Worm (Caenorhabditis elegans) whole organism, late embryonic: ENCODE data around the gene srd-32.

Experiments
- Y22D7AL.16 ChIP-seq: sonication (generic microtip); optimal IDR thresholded peaks from 2 replicates; lab custom pipeline; 2016; ENCODE audit warnings: missing genetic modification characterization, missing compliant biosample characterization
- ahr-1 ChIP-seq: sonication (generic microtip); optimal IDR thresholded peaks from 2 replicates; lab custom pipeline; 2016; ENCODE audit warnings: missing genetic modification characterization, missing compliant biosample characterization
- ceh-18 ChIP-seq: sonication (generic microtip); optimal IDR thresholded peaks from 2 replicates; lab custom pipeline; 2016; ENCODE audit warnings: missing genetic modification characterization, missing compliant biosample characterization
- ceh-19 ChIP-seq: fragments of 200-800 bp; sonication (Bioruptor generic); optimal IDR thresholded peaks from 2 replicates; lab custom pipeline; 2018; ENCODE audit warnings: mild to moderate bottlenecking, missing genetic modification characterization, missing compliant biosample characterization
- ceh-24 ChIP-seq: sonication (generic microtip); optimal IDR thresholded peaks from 2 replicates; lab custom pipeline; 2016; ENCODE audit warnings: mild to moderate bottlenecking, missing genetic modification characterization, missing compliant biosample characterization
- ceh-30 ChIP-seq: fragments of 150-350 bp; optimal IDR thresholded peaks from 2 replicates; lab custom pipeline; 2014; ENCODE audit warnings: missing biosample characterization, missing genetic modification characterization
- ceh-31 ChIP-seq: sonication (generic microtip); optimal IDR thresholded peaks from 2 replicates; lab custom pipeline; 2016; ENCODE audit warnings: missing genetic modification characterization, missing compliant biosample characterization
- ceh-9 ChIP-seq: sonication (generic microtip); optimal IDR thresholded peaks from 2 replicates; lab custom pipeline; 2016; ENCODE audit warnings: mild to moderate bottlenecking, missing genetic modification characterization, inconsistent platforms, missing compliant biosample characterization
- che-1 ChIP-seq: sonication (generic microtip); optimal IDR thresholded peaks from 2 replicates; lab custom pipeline; 2016; ENCODE audit warnings: mild to moderate bottlenecking, missing genetic modification characterization, missing compliant biosample characterization
- dve-1 ChIP-seq: sonication (generic microtip); optimal IDR thresholded peaks from 2 replicates; lab custom pipeline; 2017; ENCODE audit warnings: antibody characterized with exemption, mild to moderate bottlenecking, missing genetic modification characterization, missing compliant biosample characterization
- elt-2 ChIP-seq: sonication (generic microtip); optimal IDR thresholded peaks from 2 replicates; lab custom pipeline; 2016; ENCODE audit warnings: missing genetic modification reagents, missing genetic modification characterization, missing compliant biosample characterization
- eyg-1 ChIP-seq: sonication (generic microtip); optimal IDR thresholded peaks from 2 replicates; lab custom pipeline; 2016; ENCODE audit warnings: missing genotype, missing genetic modification characterization, missing compliant biosample characterization
- hlh-13 ChIP-seq: fragments of 200-800 bp; sonication (Bioruptor generic); optimal IDR thresholded peaks from 2 replicates; lab custom pipeline; 2018; ENCODE audit warnings: mild to moderate bottlenecking, missing genetic modification characterization, missing compliant biosample characterization
- hlh-30 ChIP-seq: sonication (generic microtip); optimal IDR thresholded peaks from 2 replicates; lab custom pipeline; 2017; ENCODE audit warnings: antibody characterized with exemption, missing genetic modification characterization, missing compliant biosample characterization; ENCODE audit not compliant: insufficient read depth
- hlh-6 ChIP-seq: sonication (generic microtip); optimal IDR thresholded peaks from 2 replicates; lab custom pipeline; 2016; ENCODE audit warnings: missing genotype, missing genetic modification characterization, missing compliant biosample characterization
- lim-6 ChIP-seq: sonication (generic microtip); optimal IDR thresholded peaks from 2 replicates; lab custom pipeline; 2016; ENCODE audit warnings: missing genetic modification characterization, missing compliant biosample characterization
- mec-3 ChIP-seq: sonication (generic microtip); optimal IDR thresholded peaks from 2 replicates; lab custom pipeline; 2016; ENCODE audit warnings: borderline replicate concordance, missing genetic modification characterization, missing compliant biosample characterization
- nfya-1 ChIP-seq: sonication (generic microtip); optimal IDR thresholded peaks from 2 replicates; lab custom pipeline; 2017; ENCODE audit warnings: missing genetic modification characterization, mild to moderate bottlenecking, missing compliant biosample characterization, antibody characterized with exemption, moderate library complexity
- npax-4 ChIP-seq: sonication (generic microtip); optimal IDR thresholded peaks from 2 replicates; lab custom pipeline; 2016; ENCODE audit warnings: missing genetic modification characterization, missing compliant biosample characterization
- pha-2 ChIP-seq: sonication (generic microtip); optimal IDR thresholded peaks from 2 replicates; lab custom pipeline; 2017; ENCODE audit warnings: mild to moderate bottlenecking, missing genetic modification characterization, missing compliant biosample characterization
- pha-4 ChIP-seq: fragments of 150-350 bp; optimal IDR thresholded peaks from 2 replicates; lab custom pipeline; 2018; ENCODE audit warnings: missing biosample characterization, missing genetic modification reagents, missing genetic modification characterization
- pqm-1 ChIP-seq: sonication (generic microtip); optimal IDR thresholded peaks from 2 replicates; lab custom pipeline; 2016; ENCODE audit warnings: missing genetic modification characterization, missing compliant biosample characterization
- pros-1 ChIP-seq: fragments of 150-350 bp; optimal IDR thresholded peaks from 2 replicates; lab custom pipeline; 2014; ENCODE audit warnings: missing biosample characterization, missing genetic modification reagents, missing genetic modification characterization
- ref-2 ChIP-seq: sonication (generic microtip); optimal IDR thresholded peaks from 2 replicates; lab custom pipeline; 2016; ENCODE audit warnings: missing genetic modification characterization, missing compliant biosample characterization
- sox-2 ChIP-seq: fragments of 200-800 bp; sonication (Bioruptor generic); IDR thresholded peaks from 2 replicates; pipeline ENCODE4 v1.3.6; 2022; ENCODE audit warnings: missing genetic modification reagents, missing genetic modification characterization, missing compliant biosample characterization
- syd-9 ChIP-seq: sonication (generic microtip); optimal IDR thresholded peaks from 2 replicates; lab custom pipeline; 2016; ENCODE audit warnings: mild to moderate bottlenecking, missing genetic modification characterization, moderate library complexity, missing compliant biosample characterization
- tbx-2 ChIP-seq: sonication (generic microtip); optimal IDR thresholded peaks from 2 replicates; lab custom pipeline; 2016; ENCODE audit warnings: missing genetic modification characterization, missing compliant biosample characterization
- tbx-7 ChIP-seq: sonication (generic microtip); optimal IDR thresholded peaks from 2 replicates; lab custom pipeline; 2016; ENCODE audit warnings: missing genotype, missing genetic modification characterization, missing compliant biosample characterization
- ttx-3 ChIP-seq: sonication (generic microtip); optimal IDR thresholded peaks from 2 replicates; lab custom pipeline; 2016; ENCODE audit warnings: missing genetic modification reagents, missing genetic modification characterization, missing compliant biosample characterization
- unc-3 ChIP-seq, 2 experiments: fragments of 200-800 bp in 1 of 2; sonication (Bioruptor generic) in 1 of 2; sonication (generic microtip) in 1 of 2; conservative IDR thresholded peaks in 1 of 2; optimal IDR thresholded peaks in 1 of 2; 2 replicates each; pipeline versions ENCODE4 v1.3.6 to Lab custom; 2016 to 2022; ENCODE audit warnings: missing compliant biosample characterization in 2 of 2, missing genetic modification characterization in 2 of 2, missing genetic modification reagents in 1 of 2
- unc-42 ChIP-seq: sonication (generic microtip); optimal IDR thresholded peaks from 2 replicates; lab custom pipeline; 2016; ENCODE audit warnings: missing genotype, missing genetic modification characterization, missing compliant biosample characterization
- unc-55 ChIP-seq: sonication (generic microtip); optimal IDR thresholded peaks from 2 replicates; lab custom pipeline; 2017; ENCODE audit warnings: missing biosample characterization, missing genetic modification reagents, missing genetic modification characterization
- ztf-16 ChIP-seq: sonication (generic microtip); optimal IDR thresholded peaks from 2 replicates; lab custom pipeline; 2017; ENCODE audit warnings: missing genetic modification characterization, missing compliant biosample characterization

The srd-32 gene

ce11 chrV:4850446-4850845 lies 15.0 kb upstream of the srd-32 start:
- TF ChIP-seq ttx-3 (no peak), elt-2 (tag; lab: Kevin White, UChicago) (no peak), pqm-1 (no peak), ceh-18 (no peak), pros-1 (tag; lab: Kevin White, UChicago) (no peak), che-1 (tag; lab: Kevin White, UChicago) (no peak)

ce11 chrV:4851138-4851537 lies 14.3 kb upstream of the srd-32 start, which contains the start of gene nex-4:
Gene nex-4, plus strand, starts transcription at chrV:4851438.
- no peak for TF ChIP-seq ztf-16 (tag; lab: Kevin White, UChicago)
- TF ChIP-seq pha-4: no peak
- no peak for TF ChIP-seq hlh-30
- TF ChIP-seq syd-9: no peak
- TF ChIP-seq ceh-24 (tag; lab: Kevin White, UChicago): no peak
- TF ChIP-seq dve-1 (tag; lab: Kevin White, UChicago): no peak
- TF ChIP-seq lim-6 (tag; lab: Kevin White, UChicago): no peak
- no peak for TF ChIP-seq ceh-18
- no peak for TF ChIP-seq hlh-6 (tag; lab: Kevin White, UChicago)
- no peak for TF ChIP-seq Y22D7AL.16 (tag; lab: Kevin White, UChicago)
- no peak for TF ChIP-seq ttx-3
- TF ChIP-seq ceh-9 (tag; lab: Kevin White, UChicago): no peak
- TF ChIP-seq mec-3 (tag; lab: Kevin White, UChicago): no peak

ce11 chrV:4851969-4852368 lies 13.5 kb upstream of the srd-32 start:
- TF ChIP-seq tbx-7 (tag; lab: Kevin White, UChicago): no peak
- TF ChIP-seq ttx-3: no peak
- no peak for TF ChIP-seq ceh-31 (tag; lab: Kevin White, UChicago)
- TF ChIP-seq sox-2 (GFP tag; lab: Robert Waterston, UW): no peak
- no peak for TF ChIP-seq eyg-1 (tag; lab: Kevin White, UChicago)
- TF ChIP-seq dve-1 (tag; lab: Kevin White, UChicago): no peak
- no peak for TF ChIP-seq unc-3 (GFP tag; conservative IDR thresholded peaks at IDR 0.05; lab: Robert Waterston, UW)
- no peak for TF ChIP-seq unc-3 (tag; optimal IDR thresholded peaks at IDR 0.05; lab: Kevin White, UChicago)
- TF ChIP-seq ceh-9 (tag; lab: Kevin White, UChicago): no peak
- TF ChIP-seq ceh-19 (GFP tag; lab: Kevin White, UChicago): no peak
- TF ChIP-seq npax-4 (tag; lab: Kevin White, UChicago): no peak
- TF ChIP-seq pha-2 (tag; lab: Kevin White, UChicago): no peak
- TF ChIP-seq ahr-1 (tag; lab: Kevin White, UChicago): no peak

- TF ChIP-seq elt-2 (tag; lab: Kevin White, UChicago) (no peak), hlh-13 (GFP tag; lab: Kevin White, UChicago) (no peak), ztf-16 (tag; lab: Kevin White, UChicago) (no peak), ceh-24 (tag; lab: Kevin White, UChicago) (no peak), pha-4 (no peak), ref-2 (no peak)
Observed at ce11 chrV:4857561-4857960, 7.9 kb upstream of the srd-32 start.

- TF ChIP-seq tbx-2: peak; percentile 21
- TF ChIP-seq ceh-18: peak; percentile 25
- peak; percentile 43 for TF ChIP-seq nfya-1 (tag; lab: Kevin White, UChicago)
- no peak for TF ChIP-seq ceh-30 (tag; lab: Kevin White, UChicago)
- peak; percentile 39 for TF ChIP-seq unc-55
- TF ChIP-seq unc-42 (tag; lab: Kevin White, UChicago): peak; percentile 37
- peak; percentile 34 for TF ChIP-seq ceh-31 (tag; lab: Kevin White, UChicago)
- no peak for TF ChIP-seq elt-2 (tag; lab: Kevin White, UChicago)
- no peak for TF ChIP-seq tbx-7 (tag; lab: Kevin White, UChicago)
- TF ChIP-seq ref-2: peak; percentile 12
- TF ChIP-seq hlh-6 (tag; lab: Kevin White, UChicago): peak; percentile 28
Observed at ce11 chrV:4860525-4860924, 4.9 kb upstream of the srd-32 start.
